Worm (Caenorhabditis elegans) whole organism, L4 larva: ENCODE measurements around the gene inpp-5K.

Experiments
- F37D6.2 ChIP-seq: sonication (generic microtip); optimal IDR thresholded peaks from 2 replicates; lab custom pipeline; 2016; ENCODE audit warnings: mild to moderate bottlenecking, missing genetic modification characterization, missing compliant biosample characterization
- F44E2.7 ChIP-seq: fragments of 200-800 bp; sonication (Bioruptor generic); IDR thresholded peaks from 2 replicates; pipeline ENCODE4 v2.1.2; 2022; ENCODE audit warnings: missing genetic modification characterization, missing compliant biosample characterization
- T20F7.1 ChIP-seq: fragments of 200-800 bp; sonication (Bioruptor generic); optimal IDR thresholded peaks from 2 replicates; lab custom pipeline; 2018; ENCODE audit warnings: mild to moderate bottlenecking, missing genetic modification characterization, missing compliant biosample characterization
- T26A8.4 ChIP-seq: fragments of 200-800 bp; sonication (Bioruptor generic); IDR thresholded peaks from 2 replicates; pipeline ENCODE4 v1.3.6; 2022; ENCODE audit warnings: missing genetic modification characterization, missing compliant biosample characterization
- Y48G9A.11 ChIP-seq: fragments of 200-800 bp; sonication (Bioruptor generic); IDR thresholded peaks from 2 replicates; pipeline ENCODE4 v1.3.6; 2022; ENCODE audit warnings: missing genetic modification reagents, missing genetic modification characterization, missing compliant biosample characterization
- ZK337.2 ChIP-seq: fragments of 200-800 bp; sonication (Bioruptor generic); IDR thresholded peaks from 2 replicates; pipeline ENCODE4 v1.3.6; 2022; ENCODE audit warnings: missing genetic modification reagents, missing genetic modification characterization, missing compliant biosample characterization
- ZK546.5 ChIP-seq, 2 experiments: sonication (generic microtip); optimal IDR thresholded peaks; 2 replicates each; lab custom pipeline; 2017; ENCODE audit warnings: missing biosample characterization in 2 of 2, missing genetic modification characterization in 2 of 2
- arid-1 ChIP-seq: fragments of 200-800 bp; sonication (Bioruptor generic); conservative IDR thresholded peaks from 2 replicates; pipeline ENCODE4 v1.3.6; 2022; ENCODE audit warnings: missing genetic modification reagents, missing genetic modification characterization, missing compliant biosample characterization
- ceh-20 ChIP-seq: fragments of 200-800 bp; sonication (Bioruptor generic); IDR thresholded peaks from 2 replicates; pipeline ENCODE4 v1.3.6; 2022; ENCODE audit warnings: missing genetic modification reagents, missing genetic modification characterization, missing compliant biosample characterization
- ceh-32 ChIP-seq: sonication (generic microtip); optimal IDR thresholded peaks from 2 replicates; lab custom pipeline; 2016; ENCODE audit warnings: mild to moderate bottlenecking, missing genetic modification characterization, missing compliant biosample characterization; ENCODE audit not compliant: poor library complexity
- ceh-44 ChIP-seq: fragments of 200-800 bp; sonication (Bioruptor generic); IDR thresholded peaks from 2 replicates; pipeline ENCODE4 v1.3.6; 2022; ENCODE audit warnings: missing genetic modification reagents, missing genetic modification characterization, missing compliant biosample characterization
- ctbp-1 ChIP-seq: fragments of 200-800 bp; sonication (Bioruptor generic); IDR thresholded peaks from 2 replicates; pipeline ENCODE4 v1.3.6; 2022; ENCODE audit warnings: missing genetic modification reagents, missing genetic modification characterization, missing compliant biosample characterization
- dmd-6 ChIP-seq: fragments of 200-800 bp; sonication (Bioruptor generic); IDR thresholded peaks from 2 replicates; pipeline ENCODE4 v1.3.6; 2022; ENCODE audit warnings: missing genetic modification reagents, missing genetic modification characterization, missing compliant biosample characterization
- dmd-9 ChIP-seq: fragments of 200-800 bp; sonication (Bioruptor generic); IDR thresholded peaks from 2 replicates; pipeline ENCODE4 v1.3.6; 2022; ENCODE audit warnings: missing genetic modification reagents, missing genetic modification characterization, missing compliant biosample characterization
- dpl-1 ChIP-seq: fragments of 150-350 bp; optimal IDR thresholded peaks from 2 replicates; lab custom pipeline; 2014; ENCODE audit warnings: missing biosample characterization, missing genetic modification reagents, missing genetic modification characterization
- duxl-1 ChIP-seq: sonication (generic microtip); optimal IDR thresholded peaks from 2 replicates; lab custom pipeline; 2016; ENCODE audit warnings: mild to moderate bottlenecking, missing genetic modification characterization, moderate library complexity, missing compliant biosample characterization; ENCODE audit not compliant: poor library complexity
- dve-1 ChIP-seq: sonication (generic microtip); optimal IDR thresholded peaks from 2 replicates; lab custom pipeline; 2017; ENCODE audit warnings: antibody characterized with exemption, mild to moderate bottlenecking, missing genetic modification characterization, missing compliant biosample characterization; ENCODE audit not compliant: insufficient read depth
- egl-27 ChIP-seq: sonication (generic microtip); optimal IDR thresholded peaks from 3 replicates; lab custom pipeline; 2017; ENCODE audit warnings: missing biosample characterization, missing genetic modification reagents, missing genetic modification characterization
- egl-43 ChIP-seq: fragments of 200-800 bp; sonication (Bioruptor generic); IDR thresholded peaks from 2 replicates; pipeline ENCODE4 v1.3.6; 2022; ENCODE audit warnings: missing genetic modification reagents, missing genetic modification characterization, missing compliant biosample characterization
- hif-1 ChIP-seq, 2 experiments: sonication (generic microtip); optimal IDR thresholded peaks; 2 replicates each; lab custom pipeline; 2016 to 2017; ENCODE audit warnings: missing compliant biosample characterization in 2 of 2, missing genetic modification characterization in 2 of 2, missing genetic modification reagents in 2 of 2, missing genotype in 2 of 2, mild to moderate bottlenecking in 1 of 2
- hlh-30 ChIP-seq: sonication (generic microtip); optimal IDR thresholded peaks from 2 replicates; lab custom pipeline; 2017; ENCODE audit warnings: antibody characterized with exemption, mild to moderate bottlenecking, missing genetic modification characterization, missing compliant biosample characterization; ENCODE audit not compliant: insufficient read depth
- hmg-1.1 ChIP-seq: fragments of 200-800 bp; sonication (Bioruptor generic); IDR thresholded peaks from 2 replicates; pipeline ENCODE4 v1.3.6; 2022; ENCODE audit warnings: missing genetic modification reagents, missing genetic modification characterization, missing compliant biosample characterization
- jun-1 ChIP-seq: fragments of 150-350 bp; optimal IDR thresholded peaks from 2 replicates; lab custom pipeline; 2014; ENCODE audit warnings: missing biosample characterization, missing genetic modification reagents, missing genetic modification characterization
- lin-38 ChIP-seq: fragments of 200-800 bp; sonication (Bioruptor generic); IDR thresholded peaks from 2 replicates; pipeline ENCODE4 v1.3.6; 2022; ENCODE audit warnings: missing genetic modification reagents, missing genetic modification characterization, missing compliant biosample characterization
- lsy-2 ChIP-seq, 2 experiments: fragments of 150-350 bp in 1 of 2; sonication (generic microtip) in 1 of 2; optimal IDR thresholded peaks; 2 replicates each; lab custom pipeline; 2014 to 2017; ENCODE audit warnings: missing biosample characterization in 2 of 2, missing genetic modification characterization in 2 of 2
- madf-9 ChIP-seq: fragments of 200-800 bp; sonication (Bioruptor generic); conservative IDR thresholded peaks from 2 replicates; pipeline ENCODE4 v1.3.6; 2022; ENCODE audit warnings: missing genetic modification reagents, missing genetic modification characterization, missing compliant biosample characterization
- mdl-1 ChIP-seq, 2 experiments: fragments of 150-350 bp in 1 of 2; sonication (generic microtip) in 1 of 2; optimal IDR thresholded peaks; 2 replicates each; lab custom pipeline; 2014 to 2017; ENCODE audit warnings: missing biosample characterization in 2 of 2, missing genetic modification characterization in 2 of 2
- mep-1 ChIP-seq: fragments of 150-350 bp; sonication (generic microtip); optimal IDR thresholded peaks from 3 replicates; lab custom pipeline; 2014; ENCODE audit warnings: missing biosample characterization, missing genetic modification characterization
- mes-2 ChIP-seq: sonication (generic microtip); optimal IDR thresholded peaks from 2 replicates; lab custom pipeline; 2016; ENCODE audit warnings: missing genotype, mild to moderate bottlenecking, missing genetic modification characterization, missing compliant biosample characterization; ENCODE audit not compliant: poor library complexity, severe bottlenecking
- nhr-28 ChIP-seq: fragments of 150-350 bp; optimal IDR thresholded peaks from 2 replicates; lab custom pipeline; 2014; ENCODE audit warnings: missing biosample characterization, missing genetic modification characterization
- nhr-42 ChIP-seq: fragments of 200-800 bp; sonication (Bioruptor generic); IDR thresholded peaks from 2 replicates; pipeline ENCODE4 v1.3.6; 2022; ENCODE audit warnings: missing genetic modification characterization, missing compliant biosample characterization
- nhr-6 ChIP-seq: fragments of 150-350 bp; optimal IDR thresholded peaks from 2 replicates; lab custom pipeline; 2014; ENCODE audit warnings: missing biosample characterization, missing genetic modification characterization
- pha-4 ChIP-seq, 2 experiments: fragments of 150-350 bp in 1 of 2; fragments of 200-800 bp in 1 of 2; sonication (Bioruptor generic) in 1 of 2; IDR thresholded peaks in 1 of 2; optimal IDR thresholded peaks in 1 of 2; 2 replicates each; pipeline versions ENCODE4 v1.3.6 to Lab custom; 2014 to 2022; ENCODE audit warnings: missing genetic modification characterization in 2 of 2, missing genetic modification reagents in 2 of 2, missing biosample characterization in 1 of 2, missing compliant biosample characterization in 1 of 2
- tag-97 ChIP-seq: fragments of 200-800 bp; sonication (Bioruptor generic); IDR thresholded peaks from 2 replicates; pipeline ENCODE4 v1.3.6; 2022; ENCODE audit warnings: missing genetic modification characterization, missing compliant biosample characterization
- unc-130 ChIP-seq: sonication (generic microtip); optimal IDR thresholded peaks from 2 replicates; lab custom pipeline; 2016; ENCODE audit warnings: missing genetic modification reagents, missing genetic modification characterization, missing compliant biosample characterization
- unc-39 ChIP-seq: sonication (generic microtip); optimal IDR thresholded peaks from 2 replicates; lab custom pipeline; 2017; ENCODE audit warnings: missing biosample characterization, missing genetic modification characterization
- unc-62 ChIP-seq, 3 experiments: fragments of 150-350 bp in 1 of 3; sonication (generic microtip); optimal IDR thresholded peaks in 2 of 3; peaks in 1 of 3; 1 replicate in 1 of 3; 2 replicates in 2 of 3; lab custom pipeline; 2014 to 2017; ENCODE audit warnings: missing biosample characterization in 3 of 3, missing genetic modification characterization in 3 of 3, missing genetic modification reagents in 3 of 3, missing genotype in 1 of 3
- zag-1 ChIP-seq: fragments of 150-350 bp; optimal IDR thresholded peaks from 2 replicates; lab custom pipeline; 2014; ENCODE audit warnings: missing biosample characterization, missing genetic modification characterization
- zfp-3 ChIP-seq: fragments of 200-800 bp; sonication (Bioruptor generic); conservative IDR thresholded peaks from 2 replicates; pipeline ENCODE4 v1.3.6; 2022; ENCODE audit warnings: missing genetic modification reagents, missing genetic modification characterization, missing compliant biosample characterization
- ztf-7 ChIP-seq: fragments of 150-350 bp; optimal IDR thresholded peaks from 2 replicates; lab custom pipeline; 2014; ENCODE audit warnings: missing biosample characterization, missing genetic modification characterization

Gene inpp-5K

DNA sequence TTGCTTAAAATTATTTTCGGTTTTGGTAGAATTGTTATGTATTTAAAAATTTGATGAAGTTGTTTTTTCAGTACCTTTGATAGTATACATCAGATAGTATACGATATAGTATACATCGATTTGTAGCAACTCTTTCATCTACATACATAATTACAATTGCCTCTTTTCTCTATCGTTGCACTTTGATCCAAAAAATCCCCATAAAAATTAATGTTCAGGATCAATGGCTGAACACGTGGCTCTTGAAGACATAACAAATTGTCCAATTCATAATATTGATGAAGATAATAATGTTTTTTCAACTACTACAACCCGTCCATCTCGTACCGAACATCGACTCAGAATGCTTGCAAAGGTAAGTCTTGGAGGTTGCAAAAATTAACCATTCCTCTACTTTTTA is 12.4 kb downstream of the inpp-5K start, which contains the start of gene D2007.2:
Gene D2007.2 (plus strand): TSS at position 213 of the 400 bp plus-strand sequence.
- TF ChIP-seq unc-39 (tag; lab: Kevin White, UChicago) = no peak
- TF ChIP-seq ceh-20 (GFP tag; lab: Robert Waterston, UW) = no peak
- TF ChIP-seq zag-1 = no peak
- no peak for TF ChIP-seq arid-1 (GFP tag; lab: Robert Waterston, UW)

DNA sequence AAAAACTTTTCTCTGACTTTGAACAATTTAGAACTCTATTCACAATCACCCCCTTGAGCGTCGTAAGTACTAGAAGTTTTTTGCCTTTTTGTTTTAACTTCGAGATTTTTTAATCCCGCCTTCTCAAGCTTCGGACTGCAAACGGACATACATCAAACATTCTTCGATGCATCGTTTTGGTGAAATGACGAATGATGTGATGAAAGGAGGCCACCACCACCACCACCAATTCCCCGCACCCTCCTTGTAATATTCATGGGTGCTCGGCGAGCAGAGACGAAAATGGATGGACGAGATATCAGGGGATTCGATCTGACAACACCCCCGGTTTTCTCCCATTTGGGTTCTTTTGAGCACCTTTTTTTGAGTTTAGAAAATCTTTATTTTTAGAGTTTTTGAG is 15.2 kb downstream of the inpp-5K start:
- TF ChIP-seq nhr-42 (GFP tag; lab: Robert Waterston, UW) (no peak), hmg-1.1 (GFP tag; lab: Robert Waterston, UW) (0 out of 2 replicates have a peak, but pooled peaks have one; percentile 14), ceh-20 (GFP tag; lab: Robert Waterston, UW) (peak; percentile 54; the same call in 1 of the 2 replicates), unc-62 (GFP tag; optimal IDR thresholded peaks at IDR 0.05 in 1 of 2; lab: Kevin White, UChicago) (peak in 1 of 2 experiments; percentile 61), unc-62 (tag; optimal IDR thresholded peaks at IDR 0.05; lab: Kevin White, UChicago) (no peak)
- TF ChIP-seq, all 104 proteins: peak for 3

DNA sequence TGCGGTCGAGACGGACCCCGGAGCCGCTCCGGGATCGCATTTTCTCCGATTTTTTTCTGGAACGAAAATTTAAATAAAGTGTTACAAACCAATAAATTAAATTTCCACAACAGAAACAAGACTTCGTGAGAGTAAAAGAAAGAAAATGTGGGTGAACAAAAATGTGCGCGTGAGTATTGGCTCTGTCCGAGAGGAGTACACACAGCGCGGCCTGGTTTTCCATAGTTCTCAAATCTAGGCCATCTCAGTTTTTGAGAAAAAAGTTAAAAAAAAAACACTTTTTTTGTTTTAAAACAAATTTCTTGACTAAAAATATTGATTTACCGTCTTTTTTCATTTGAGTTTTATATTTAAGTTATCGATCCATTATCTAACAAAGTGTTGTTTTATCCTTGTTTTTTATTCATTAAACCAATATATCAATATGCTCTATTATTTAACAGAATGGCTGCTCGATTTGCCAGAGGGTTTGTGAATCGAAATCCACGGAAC is 16.5 kb downstream of the inpp-5K start, which contains the start of the genes C14B9.8 and mrpl-18:
Gene C14B9.8 (minus strand): TSS at position 56 of the 492 bp plus-strand sequence.
Gene mrpl-18 (plus strand): TSS at position 442 of the 492 bp plus-strand sequence.
- TF ChIP-seq ceh-32 (tag; lab: Kevin White, UChicago) (no peak), nhr-28 (no peak), T26A8.4 (GFP tag; lab: Robert Waterston, UW) (0 out of 2 replicates have a peak, but pooled peaks have one; percentile 30), lsy-2 (tag; optimal IDR thresholded peaks at IDR 0.05; lab: Kevin White, UChicago) (peak in 1 of 2 experiments; percentile 86), ceh-44 (GFP tag; lab: Robert Waterston, UW) (no peak), hmg-1.1 (GFP tag; lab: Robert Waterston, UW) (peak; percentile 40; the same call in 1 of the 2 replicates), T20F7.1 (GFP tag; lab: Kevin White, UChicago) (peak; percentile 10), arid-1 (GFP tag; lab: Robert Waterston, UW) (no peak), egl-43 (GFP tag; lab: Robert Waterston, UW) (no peak), mdl-1 (tag; optimal IDR thresholded peaks at IDR 0.05; lab: Kevin White, UChicago) (peak in 1 of 2 experiments; percentile 45), Y48G9A.11 (peak; percentile 76), ZK546.5 (tag; optimal IDR thresholded peaks at IDR 0.05; lab: Kevin White, UChicago) (no peak), dmd-9 (peak; percentile 65; the same call in 1 of the 2 replicates), hlh-30 (tag; lab: Kevin White, UChicago) (peak; percentile 76), F44E2.7 (GFP tag; lab: Robert Waterston, UW) (no peak), egl-27 (tag; lab: Kevin White, UChicago) (no peak), zfp-3 (GFP tag; lab: Robert Waterston, UW) (0 out of 2 replicates have a peak, but pooled peaks have one; percentile 54), dve-1 (tag; lab: Kevin White, UChicago) (peak; percentile 53), mep-1 (tag; lab: Kevin White, UChicago) (peak; percentile 43), madf-9 (GFP tag; lab: Robert Waterston, UW) (0 out of 2 replicates have a peak, but pooled peaks have one; percentile 41), ztf-7 (tag; lab: Kevin White, UChicago) (no peak), hif-1 (tag; optimal IDR thresholded peaks at IDR 0.05; lab: Kevin White, UChicago) (peak in 1 of 2 experiments; percentile 88), unc-130 (GFP tag; lab: Kevin White, UChicago) (peak; percentile 79), dmd-6 (GFP tag; lab: Robert Waterston, UW) (peak; percentile 40), pha-4 (GFP tag; IDR thresholded peaks at IDR 0.05; lab: Robert Waterston, UW) (no peak), pha-4 (tag; optimal IDR thresholded peaks at IDR 0.05; lab: Kevin White, UChicago) (no peak), ZK337.2 (peak; percentile 80), duxl-1 (tag; lab: Kevin White, UChicago) (no peak), dpl-1 (GFP tag; lab: Kevin White, UChicago) (peak; percentile 48), jun-1 (tag; lab: Kevin White, UChicago) (no peak), mes-2 (peak; percentile 98), F37D6.2 (tag; lab: Kevin White, UChicago) (peak; percentile 4), nhr-6 (peak; percentile 55), ctbp-1 (GFP tag; lab: Robert Waterston, UW) (no peak), tag-97 (no peak), lin-38 (peak; percentile 61)
